Worm (Caenorhabditis elegans) whole organism, midembryonic: ENCODE measurements around the gene txt-17.

Experiments used
- T22C8.4 ChIP-seq: fragments of 200-800 bp; sonication (Bioruptor generic); IDR thresholded peaks from 2 replicates; pipeline ENCODE4 v1.3.6; 2022; ENCODE audit warnings: missing genetic modification characterization, missing compliant biosample characterization
- cog-1 ChIP-seq: sonication (generic microtip); optimal IDR thresholded peaks from 2 replicates; lab custom pipeline; 2016; ENCODE audit warnings: missing genetic modification characterization, missing compliant biosample characterization
- flt-1 ChIP-seq: fragments of 200-800 bp; sonication (Bioruptor generic); IDR thresholded peaks from 2 replicates; pipeline ENCODE4 v1.3.6; 2022; ENCODE audit warnings: missing genetic modification characterization, missing compliant biosample characterization
- klf-2 ChIP-seq: fragments of 200-800 bp; sonication (Bioruptor generic); conservative IDR thresholded peaks from 2 replicates; pipeline ENCODE4 v1.3.6; 2022; ENCODE audit warnings: missing genetic modification reagents, missing genetic modification characterization, missing compliant biosample characterization
- med-1 ChIP-seq: sonication (generic microtip); optimal IDR thresholded peaks from 2 replicates; lab custom pipeline; 2017; ENCODE audit warnings: missing genetic modification characterization, mild to moderate bottlenecking, missing compliant biosample characterization, antibody characterized with exemption, missing genetic modification reagents; ENCODE audit not compliant: insufficient read depth
- ref-1 ChIP-seq: fragments of 200-800 bp; sonication (Bioruptor generic); conservative IDR thresholded peaks from 2 replicates; pipeline ENCODE4 v1.3.6; 2022; ENCODE audit warnings: missing genetic modification reagents, missing genetic modification characterization, missing compliant biosample characterization
- tab-1 ChIP-seq: fragments of 200-800 bp; sonication (Bioruptor generic); IDR thresholded peaks from 2 replicates; pipeline ENCODE4 v1.3.6; 2022; ENCODE audit warnings: missing genetic modification characterization, missing compliant biosample characterization
- ztf-23 ChIP-seq: fragments of 200-800 bp; sonication (Bioruptor generic); IDR thresholded peaks from 2 replicates; pipeline ENCODE4 v1.3.6; 2022; ENCODE audit warnings: missing genetic modification reagents, missing genetic modification characterization, missing compliant biosample characterization
- ztf-29 ChIP-seq: fragments of 200-800 bp; sonication (Bioruptor generic); IDR thresholded peaks from 2 replicates; pipeline ENCODE4 v1.3.6; 2022; ENCODE audit warnings: missing genetic modification reagents, missing genetic modification characterization, missing compliant biosample characterization

Gene txt-17

ce11 chrV:7036475-7036874 is 16.5 kb downstream of the txt-17 start, which contains the start of gene twk-11:
TSS of gene twk-11 (minus strand) at chrV:7036575.
- no peak for TF ChIP-seq flt-1 (GFP tag; lab: Robert Waterston, UW)
- TF ChIP-seq ztf-23 (GFP tag; lab: Robert Waterston, UW) = no peak
- no peak for TF ChIP-seq klf-2 (GFP tag; lab: Robert Waterston, UW)
- TF ChIP-seq ref-1 = no peak
- no peak for TF ChIP-seq ztf-29 (GFP tag; lab: Robert Waterston, UW)
- TF ChIP-seq cog-1 (tag; lab: Kevin White, UChicago) = no peak
- no peak for TF ChIP-seq tab-1 (GFP tag; lab: Robert Waterston, UW)
- no peak for TF ChIP-seq med-1 (GFP tag; lab: Kevin White, UChicago)
- no peak for TF ChIP-seq T22C8.4 (GFP tag; lab: Robert Waterston, UW)

ce11 chrV:7027055-7027454 is 25.9 kb downstream of the txt-17 start, which contains the start of gene F20A1.6:
TSS of gene F20A1.6 (minus strand) at chrV:7027155.
- TF ChIP-seq ztf-29 (GFP tag; lab: Robert Waterston, UW) = no peak
- TF ChIP-seq cog-1 (tag; lab: Kevin White, UChicago) = no peak
- TF ChIP-seq ztf-23 (GFP tag; lab: Robert Waterston, UW) = no peak
- no peak for TF ChIP-seq tab-1 (GFP tag; lab: Robert Waterston, UW)
- TF ChIP-seq ref-1 = no peak
- no peak for TF ChIP-seq T22C8.4 (GFP tag; lab: Robert Waterston, UW)
- TF ChIP-seq flt-1 (GFP tag; lab: Robert Waterston, UW) = no peak
- TF ChIP-seq klf-2 (GFP tag; lab: Robert Waterston, UW) = no peak
- TF ChIP-seq med-1 (GFP tag; lab: Kevin White, UChicago) = no peak

ce11 chrV:7022981-7023380 is 30.0 kb downstream of the txt-17 start:
- TF ChIP-seq klf-2 (GFP tag; lab: Robert Waterston, UW) (no peak), ref-1 (no peak), T22C8.4 (GFP tag; lab: Robert Waterston, UW) (no peak), ztf-23 (GFP tag; lab: Robert Waterston, UW) (no peak), cog-1 (tag; lab: Kevin White, UChicago) (no peak), flt-1 (GFP tag; lab: Robert Waterston, UW) (no peak), tab-1 (GFP tag; lab: Robert Waterston, UW) (no peak), ztf-29 (GFP tag; lab: Robert Waterston, UW) (no peak), med-1 (GFP tag; lab: Kevin White, UChicago) (no peak)

DNA sequence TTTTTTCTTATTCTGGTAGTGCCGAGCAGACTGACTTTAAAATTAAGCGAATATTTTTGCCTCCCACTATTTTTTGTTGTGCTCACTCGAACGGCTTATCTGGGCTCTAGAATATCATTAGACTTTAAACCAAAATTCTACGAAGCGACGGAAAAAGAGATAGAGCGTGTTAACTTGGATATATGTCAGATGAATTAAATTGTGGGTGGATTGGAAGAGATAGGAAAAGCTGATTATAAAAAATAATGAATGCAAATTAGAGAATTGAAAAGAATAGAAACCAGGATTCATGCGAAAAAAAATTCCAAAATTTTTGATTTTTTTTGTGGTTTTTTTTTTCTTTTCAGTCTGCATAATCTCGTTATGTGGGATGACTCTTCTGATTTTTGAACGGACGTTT is 31.2 kb downstream of the txt-17 start, which contains the start of gene F20A1.4:
TSS of gene F20A1.4 (minus strand) at position 101 of the 400 bp plus-strand sequence.
- no peak for TF ChIP-seq klf-2 (GFP tag; lab: Robert Waterston, UW)
- TF ChIP-seq ztf-23 (GFP tag; lab: Robert Waterston, UW) = no peak
- TF ChIP-seq T22C8.4 (GFP tag; lab: Robert Waterston, UW) = no peak
- no peak for TF ChIP-seq cog-1 (tag; lab: Kevin White, UChicago)
- no peak for TF ChIP-seq flt-1 (GFP tag; lab: Robert Waterston, UW)
- TF ChIP-seq ref-1 = no peak

DNA sequence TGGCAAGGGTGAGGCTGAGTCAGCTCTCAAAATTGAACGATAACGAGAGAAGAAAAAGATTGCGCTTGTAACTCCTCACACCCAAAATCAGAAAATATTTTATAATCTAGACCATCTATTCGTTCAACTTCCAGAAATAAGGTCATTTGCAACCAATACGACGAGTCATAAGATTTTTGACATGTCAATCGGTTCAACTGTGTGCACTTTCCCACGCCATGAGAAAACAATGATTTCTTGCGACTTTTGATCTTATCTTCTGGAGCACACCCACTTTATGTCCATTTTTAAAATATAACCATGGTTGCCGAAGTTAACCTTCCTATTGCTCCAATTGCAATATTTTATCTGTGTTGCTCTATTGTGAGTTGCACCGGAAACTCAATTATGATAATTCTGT is 35.9 kb downstream of the txt-17 start, which contains the start of gene srsx-32:
TSS of gene srsx-32 (plus strand) at position 301 of the 400 bp plus-strand sequence.
- TF ChIP-seq cog-1 (tag; lab: Kevin White, UChicago) (no peak), med-1 (GFP tag; lab: Kevin White, UChicago) (no peak), tab-1 (GFP tag; lab: Robert Waterston, UW) (no peak), ztf-23 (GFP tag; lab: Robert Waterston, UW) (no peak), ztf-29 (GFP tag; lab: Robert Waterston, UW) (no peak), ref-1 (no peak), flt-1 (GFP tag; lab: Robert Waterston, UW) (no peak), T22C8.4 (GFP tag; lab: Robert Waterston, UW) (no peak), klf-2 (GFP tag; lab: Robert Waterston, UW) (no peak)

DNA sequence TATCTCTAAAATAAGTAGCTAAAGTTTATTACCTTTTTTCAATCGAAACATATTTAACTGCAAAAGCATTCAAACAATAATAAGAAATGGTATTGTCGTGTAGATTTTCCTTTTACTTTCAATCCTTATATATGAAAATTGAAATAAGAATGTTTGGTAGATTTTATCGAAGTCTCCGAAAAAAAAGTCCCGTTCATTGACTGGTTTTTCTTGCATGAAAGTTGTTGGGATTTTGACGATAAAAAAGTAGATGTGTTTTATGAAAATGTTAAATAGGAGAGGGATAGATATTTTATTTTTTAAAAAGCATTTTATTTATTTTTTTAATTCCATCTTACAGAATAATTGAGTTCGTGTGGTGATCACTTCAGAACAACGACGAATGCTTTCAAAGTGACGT is 37.1 kb downstream of the txt-17 start, which contains the start of gene C33G8.13:
TSS of gene C33G8.13 (minus strand) at position 101 of the 400 bp plus-strand sequence.
- no peak for TF ChIP-seq med-1 (GFP tag; lab: Kevin White, UChicago)
- TF ChIP-seq flt-1 (GFP tag; lab: Robert Waterston, UW) = no peak
- TF ChIP-seq tab-1 (GFP tag; lab: Robert Waterston, UW) = no peak

- TF ChIP-seq klf-2 (GFP tag; lab: Robert Waterston, UW) (no peak), cog-1 (tag; lab: Kevin White, UChicago) (no peak), ref-1 (no peak), ztf-29 (GFP tag; lab: Robert Waterston, UW) (no peak), ztf-23 (GFP tag; lab: Robert Waterston, UW) (no peak), flt-1 (GFP tag; lab: Robert Waterston, UW) (no peak), med-1 (GFP tag; lab: Kevin White, UChicago) (no peak), T22C8.4 (GFP tag; lab: Robert Waterston, UW) (no peak)
These were observed 40.4 kb downstream of the txt-17 start, which contains the start of gene srw-127 for ce11 chrV:7012617-7013016. TSS of gene srw-127 (plus strand) at chrV:7012917.

- TF ChIP-seq flt-1 (GFP tag; lab: Robert Waterston, UW) (no peak), ztf-23 (GFP tag; lab: Robert Waterston, UW) (no peak), T22C8.4 (GFP tag; lab: Robert Waterston, UW) (no peak), med-1 (GFP tag; lab: Kevin White, UChicago) (no peak), klf-2 (GFP tag; lab: Robert Waterston, UW) (no peak), ztf-29 (GFP tag; lab: Robert Waterston, UW) (no peak), ref-1 (no peak), cog-1 (tag; lab: Kevin White, UChicago) (no peak), tab-1 (GFP tag; lab: Robert Waterston, UW) (no peak)
These were observed 43.5 kb downstream of the txt-17 start, which contains the start of gene C33G8.2 for ce11 chrV:7009461-7009860. TSS of gene C33G8.2 (plus strand) at chrV:7009761.

DNA sequence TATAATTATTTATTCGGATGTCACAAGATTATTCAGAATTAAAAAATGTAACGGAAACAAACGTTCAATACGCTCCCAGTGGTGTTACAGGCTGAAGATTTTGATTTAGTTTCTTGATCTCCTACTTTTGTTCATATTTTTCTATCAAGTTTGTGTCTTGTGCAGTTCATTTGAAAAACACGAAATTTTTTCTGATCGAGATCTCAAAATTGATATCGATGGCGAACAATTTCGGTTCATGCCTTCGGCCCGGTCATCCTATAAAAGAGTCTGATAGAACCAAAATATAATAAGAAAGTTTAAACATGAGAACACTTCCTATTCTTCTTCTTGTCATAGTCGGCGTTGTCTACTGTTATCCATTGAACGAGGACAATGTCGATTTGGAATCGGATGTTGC is 45.7 kb downstream of the txt-17 start, which contains the start of gene drd-10:
TSS of gene drd-10 (plus strand) at position 301 of the 400 bp plus-strand sequence.
- no peak for TF ChIP-seq klf-2 (GFP tag; lab: Robert Waterston, UW)
- no peak for TF ChIP-seq ref-1
- TF ChIP-seq med-1 (GFP tag; lab: Kevin White, UChicago) = no peak
